Fruit fly (Drosophila melanogaster) whole organism, embryonic: ENCODE data around the gene Pif1A.

Experiments
- Antp ChIP-seq: fragments of 200-800 bp; sonication (Bioruptor generic); optimal IDR thresholded peaks from 3 replicates; lab custom pipeline; 2016; ENCODE audit warnings: missing biosample characterization, missing genetic modification characterization
- Asciz ChIP-seq: fragments of 200-800 bp; sonication (Bioruptor generic); optimal IDR thresholded peaks from 2 replicates; lab custom pipeline; 2017; ENCODE audit warnings: missing biosample characterization, mild to moderate bottlenecking, missing genetic modification characterization, missing genetic modification reagents
- Bdp1 ChIP-seq: fragments of 200-800 bp; sonication (Bioruptor generic); optimal IDR thresholded peaks from 3 replicates; lab custom pipeline; 2016; ENCODE audit warnings: missing biosample characterization, missing genetic modification characterization
- C15 ChIP-seq: fragments of 200-800 bp; sonication (Bioruptor generic); IDR thresholded peaks from 3 replicates; pipeline ENCODE4 v1.3.6; 2022; ENCODE audit warnings: missing biosample characterization, missing genetic modification characterization
- CG10209 ChIP-seq: fragments of 200-800 bp; sonication (Bioruptor generic); optimal IDR thresholded peaks from 3 replicates; lab custom pipeline; 2017; ENCODE audit warnings: missing biosample characterization, mild to moderate bottlenecking, missing genetic modification characterization, missing genetic modification reagents
- CG12071 ChIP-seq: fragments of 200-800 bp; sonication (Bioruptor generic); optimal IDR thresholded peaks from 3 replicates; lab custom pipeline; 2018; ENCODE audit warnings: missing biosample characterization, mild to moderate bottlenecking, missing genetic modification characterization
- CG1233 ChIP-seq: fragments of 200-800 bp; sonication (Bioruptor generic); optimal IDR thresholded peaks from 4 replicates; lab custom pipeline; 2018; ENCODE audit warnings: missing biosample characterization, mild to moderate bottlenecking, missing genetic modification characterization
- CG13123 ChIP-seq: fragments of 200-800 bp; sonication (Bioruptor generic); optimal IDR thresholded peaks from 2 replicates; lab custom pipeline; 2016; ENCODE audit warnings: missing biosample characterization, missing genetic modification characterization
- CG15514 ChIP-seq: fragments of 200-800 bp; sonication (Bioruptor generic); optimal IDR thresholded peaks from 3 replicates; lab custom pipeline; 2017; ENCODE audit warnings: missing biosample characterization, missing genetic modification characterization, mild to moderate bottlenecking, moderate library complexity, missing genetic modification reagents
- CG17359 ChIP-seq: fragments of 200-800 bp; sonication (Bioruptor generic); optimal IDR thresholded peaks from 3 replicates; lab custom pipeline; 2018; ENCODE audit warnings: missing biosample characterization, mild to moderate bottlenecking, missing genetic modification characterization, moderate library complexity
- CG18011 ChIP-seq: fragments of 200-800 bp; sonication (Bioruptor generic); optimal IDR thresholded peaks from 2 replicates; lab custom pipeline; 2017; ENCODE audit warnings: missing biosample characterization, missing genetic modification characterization, mild to moderate bottlenecking, moderate library complexity, missing genotype
- CG18599 ChIP-seq: fragments of 200-800 bp; sonication (Bioruptor generic); optimal IDR thresholded peaks from 3 replicates; lab custom pipeline; 2017; ENCODE audit warnings: missing biosample characterization, missing genetic modification characterization, mild to moderate bottlenecking, moderate library complexity, missing genetic modification reagents
- CG2116 ChIP-seq: fragments of 200-800 bp; sonication (Bioruptor generic); optimal IDR thresholded peaks from 3 replicates; lab custom pipeline; 2018; ENCODE audit warnings: missing biosample characterization, mild to moderate bottlenecking, missing genetic modification characterization
- CG30403 ChIP-seq: fragments of 200-800 bp; sonication (Bioruptor generic); optimal IDR thresholded peaks from 3 replicates; lab custom pipeline; 2016; ENCODE audit warnings: missing biosample characterization, missing genetic modification characterization
- CG3065 ChIP-seq: fragments of 200-800 bp; sonication (Bioruptor generic); optimal IDR thresholded peaks from 2 replicates; lab custom pipeline; 2016; ENCODE audit warnings: missing biosample characterization, missing genetic modification characterization
- CG31441 ChIP-seq: fragments of 200-800 bp; sonication (Bioruptor generic); IDR thresholded peaks from 2 replicates; pipeline ENCODE4 v1.3.6; 2022; ENCODE audit warnings: missing biosample characterization, missing genetic modification characterization
- CG3281 ChIP-seq: fragments of 200-800 bp; sonication (Bioruptor generic); optimal IDR thresholded peaks from 3 replicates; lab custom pipeline; 2017; ENCODE audit warnings: missing biosample characterization, mild to moderate bottlenecking, missing genetic modification characterization
- CG4360 ChIP-seq: fragments of 200-800 bp; sonication (Bioruptor generic); IDR thresholded peaks from 2 replicates; pipeline ENCODE4 v1.3.6; 2022; ENCODE audit warnings: missing biosample characterization, missing genetic modification characterization
- CG4820 ChIP-seq: fragments of 200-800 bp; sonication (Bioruptor generic); optimal IDR thresholded peaks from 3 replicates; lab custom pipeline; 2016; ENCODE audit warnings: missing biosample characterization, missing genetic modification characterization
- CoRest ChIP-seq: fragments of 200-800 bp; sonication (Bioruptor generic); optimal IDR thresholded peaks from 3 replicates; lab custom pipeline; 2018; ENCODE audit warnings: missing biosample characterization, mild to moderate bottlenecking, missing genetic modification characterization, moderate library complexity
- Hmx ChIP-seq: fragments of 200-800 bp; sonication (Bioruptor generic); optimal IDR thresholded peaks from 2 replicates; lab custom pipeline; 2016; ENCODE audit warnings: missing biosample characterization, missing genetic modification characterization
- Mes4 ChIP-seq: fragments of 200-800 bp; sonication (Bioruptor generic); optimal IDR thresholded peaks from 2 replicates; lab custom pipeline; 2016; ENCODE audit warnings: missing biosample characterization, missing genetic modification characterization
- Nf-YB ChIP-seq: fragments of 200-800 bp; sonication (Bioruptor generic); optimal IDR thresholded peaks from 3 replicates; lab custom pipeline; 2019; ENCODE audit warnings: missing biosample characterization, mild to moderate bottlenecking, missing genetic modification characterization, moderate library complexity
- Poxn ChIP-seq: fragments of 200-800 bp; sonication (Bioruptor generic); IDR thresholded peaks from 2 replicates; pipeline ENCODE4 v1.3.6; 2022; ENCODE audit warnings: missing biosample characterization, missing genetic modification characterization
- cg ChIP-seq: fragments of 200-800 bp; sonication (Bioruptor generic); optimal IDR thresholded peaks from 3 replicates; lab custom pipeline; 2019; ENCODE audit warnings: missing biosample characterization, mild to moderate bottlenecking, missing genetic modification characterization, moderate library complexity
- croc ChIP-seq: fragments of 200-800 bp; sonication (Bioruptor generic); conservative IDR thresholded peaks from 3 replicates; pipeline ENCODE4 v1.3.6; 2022; ENCODE audit warnings: missing biosample characterization, missing genetic modification characterization
- dmrt11E ChIP-seq: fragments of 200-800 bp; sonication (Bioruptor generic); optimal IDR thresholded peaks from 3 replicates; lab custom pipeline; 2018; ENCODE audit warnings: missing biosample characterization, mild to moderate bottlenecking, missing genetic modification characterization, moderate library complexity
- dysf ChIP-seq: fragments of 200-800 bp; sonication (Bioruptor generic); IDR thresholded peaks from 3 replicates; pipeline ENCODE4 v1.3.6; 2022; ENCODE audit warnings: missing biosample characterization, missing genetic modification characterization
- grau ChIP-seq: fragments of 200-800 bp; optimal IDR thresholded peaks from 3 replicates; lab custom pipeline; 2019; ENCODE audit warnings: missing biosample characterization, mild to moderate bottlenecking, missing genetic modification characterization, moderate library complexity
- h ChIP-seq: fragments of >200 bp; optimal IDR thresholded peaks from 2 replicates; lab custom pipeline; 2017
- jigr1 ChIP-seq: fragments of 200-800 bp; sonication (Bioruptor generic); IDR thresholded peaks from 3 replicates; pipeline ENCODE4 v1.3.6; 2022; ENCODE audit warnings: missing biosample characterization, missing genetic modification characterization
- lola ChIP-seq, 3 experiments: fragments of >200 bp in 2 of 3; fragments of 200-800 bp in 1 of 3; sonication (Bioruptor generic) in 1 of 3; optimal IDR thresholded peaks; 2 replicates each; lab custom pipeline; 2017 to 2019; ENCODE audit warnings: missing biosample characterization in 3 of 3, missing genetic modification characterization in 3 of 3, mild to moderate bottlenecking in 1 of 3, moderate library complexity in 1 of 3
- nmo ChIP-seq: fragments of 200-800 bp; sonication (Bioruptor generic); optimal IDR thresholded peaks from 2 replicates; lab custom pipeline; 2018; ENCODE audit warnings: missing biosample characterization, mild to moderate bottlenecking, missing genetic modification characterization, moderate library complexity
- nom ChIP-seq: fragments of 200-800 bp; sonication (Bioruptor generic); optimal IDR thresholded peaks from 2 replicates; lab custom pipeline; 2017; ENCODE audit warnings: missing biosample characterization, missing genetic modification characterization, mild to moderate bottlenecking, moderate library complexity, missing genetic modification reagents
- org-1 ChIP-seq: fragments of 200-800 bp; sonication (Bioruptor generic); optimal IDR thresholded peaks from 2 replicates; lab custom pipeline; 2017; ENCODE audit warnings: missing biosample characterization, missing genetic modification characterization
- sd ChIP-seq: fragments of 200-800 bp; sonication (Bioruptor generic); optimal IDR thresholded peaks from 3 replicates; lab custom pipeline; 2018; ENCODE audit warnings: missing biosample characterization, mild to moderate bottlenecking, missing genetic modification characterization, moderate library complexity
- sr ChIP-seq: fragments of 200-800 bp; sonication (Bioruptor generic); IDR thresholded peaks from 3 replicates; pipeline ENCODE4 v1.3.6; 2022; ENCODE audit warnings: missing biosample characterization, missing genetic modification characterization
- tio ChIP-seq: fragments of 200-800 bp; sonication (Bioruptor generic); optimal IDR thresholded peaks from 2 replicates; lab custom pipeline; 2017; ENCODE audit warnings: missing biosample characterization, missing genetic modification characterization, inconsistent platforms
- tll ChIP-seq, 2 experiments: fragments of 200-800 bp in 1 of 2; fragments of >200 bp in 1 of 2; sonication (Bioruptor generic) in 1 of 2; optimal IDR thresholded peaks; 2 replicates each; lab custom pipeline; 2017 to 2019; ENCODE audit warnings: missing biosample characterization in 2 of 2, missing genetic modification characterization in 2 of 2, mild to moderate bottlenecking in 1 of 2, moderate library complexity in 1 of 2
- tup ChIP-seq: fragments of 200-800 bp; sonication (Bioruptor generic); optimal IDR thresholded peaks from 2 replicates; lab custom pipeline; 2016; ENCODE audit warnings: missing biosample characterization, mild to moderate bottlenecking, missing genetic modification characterization, moderate library complexity
- wdn ChIP-seq: fragments of 200-800 bp; sonication (Bioruptor generic); IDR thresholded peaks from 2 replicates; pipeline ENCODE4 v1.3.6; 2022; ENCODE audit warnings: missing biosample characterization, missing genetic modification characterization
- zfh1 ChIP-seq: fragments of 200-800 bp; sonication (Bioruptor generic); IDR thresholded peaks from 3 replicates; pipeline ENCODE4 v1.3.6; 2022; ENCODE audit warnings: missing biosample characterization, missing genetic modification characterization

The Pif1A gene

dm6 chr3R:8819551-8820057, 18.6 kb upstream of the Pif1A start (continued):
- TF ChIP-seq CG13123: no peak
- TF ChIP-seq Nf-YB (GFP tag; lab: Kevin White, UChicago): no peak
- TF ChIP-seq croc (GFP tag; lab: Robert Waterston, UW): no peak
- TF ChIP-seq nmo (GFP tag; lab: Kevin White, UChicago): no peak
- TF ChIP-seq CG18011: peak; percentile 3
- no peak for TF ChIP-seq CG4360 (GFP tag; lab: Robert Waterston, UW)
- no peak for TF ChIP-seq CoRest (tag; lab: Kevin White, UChicago)
- peak; percentile 46; the same call in 1 of the 2 replicates for TF ChIP-seq wdn (GFP tag; lab: Robert Waterston, UW)
- TF ChIP-seq jigr1 (GFP tag; lab: Robert Waterston, UW): no peak
- no peak for TF ChIP-seq CG2116
- TF ChIP-seq Poxn (GFP tag; lab: Robert Waterston, UW): no peak
- peak; percentile 34; the same call in 1 of the 3 replicates for TF ChIP-seq zfh1 (GFP tag; lab: Robert Waterston, UW)
- no peak for TF ChIP-seq grau (tag; lab: Kevin White, UChicago)
- no peak for TF ChIP-seq h (lab: Kevin White, UChicago)
- no peak for TF ChIP-seq Antp (GFP tag; lab: Kevin White, UChicago)
- no peak for TF ChIP-seq Hmx (GFP tag; lab: Kevin White, UChicago)
- no peak for TF ChIP-seq nom (GFP tag; lab: Kevin White, UChicago)
- no peak for TF ChIP-seq Mes4 (GFP tag; lab: Kevin White, UChicago)
- peak in 1 of 3 experiments; percentile 10 for TF ChIP-seq lola (GFP tag; optimal IDR thresholded peaks at IDR 0.05; lab: Kevin White, UChicago)
- TF ChIP-seq CG18599 (GFP tag; lab: Kevin White, UChicago): peak; percentile 37
- TF ChIP-seq Asciz (GFP tag; lab: Kevin White, UChicago): no peak
- peak; percentile 27 for TF ChIP-seq org-1
- peak; percentile 48 for TF ChIP-seq CG12071 (GFP tag; lab: Kevin White, UChicago)
- peak; percentile 16 for TF ChIP-seq dmrt11E (tag; lab: Kevin White, UChicago)
- no peak for TF ChIP-seq CG31441 (GFP tag; lab: Robert Waterston, UW)
- peak; percentile 18 for TF ChIP-seq CG1233 (GFP tag; lab: Kevin White, UChicago)
- TF ChIP-seq CG10209 (GFP tag; lab: Kevin White, UChicago): peak; percentile 56
- TF ChIP-seq tio (GFP tag; lab: Kevin White, UChicago): no peak
- TF ChIP-seq tup (GFP tag; lab: Kevin White, UChicago): no peak
- peak; percentile 86 for TF ChIP-seq cg (GFP tag; lab: Kevin White, UChicago)
- no peak for TF ChIP-seq CG30403 (GFP tag; lab: Kevin White, UChicago)
- TF ChIP-seq Bdp1 (GFP tag; lab: Kevin White, UChicago): no peak
- no peak for TF ChIP-seq C15
- TF ChIP-seq dysf (GFP tag; lab: Robert Waterston, UW): no peak
- TF ChIP-seq CG15514 (GFP tag; lab: Kevin White, UChicago): peak; percentile 41
- TF ChIP-seq CG17359 (tag; lab: Kevin White, UChicago): no peak
- peak in 1 of 2 experiments; percentile 63 for TF ChIP-seq tll (GFP tag; optimal IDR thresholded peaks at IDR 0.05; lab: Kevin White, UChicago)
- peak; percentile 21 for TF ChIP-seq CG3281
- peak; percentile 66 for TF ChIP-seq sd
- no peak for TF ChIP-seq CG4820 (GFP tag; lab: Kevin White, UChicago)
- TF ChIP-seq sr (GFP tag; lab: Robert Waterston, UW): no peak
- TF ChIP-seq CG3065: no peak
